Worm (Caenorhabditis elegans) whole organism, early embryonic: ENCODE results near the gene acl-6.

ENCODE experiments used
- ama-1 ChIP-seq: fragments of 150-350 bp; optimal IDR thresholded peaks from 2 replicates; lab custom pipeline; 2014
- flt-1 ChIP-seq: fragments of 200-800 bp; sonication (Bioruptor generic); IDR thresholded peaks from 2 replicates; pipeline ENCODE4 v1.3.6; 2022; ENCODE audit warnings: missing genetic modification characterization, missing compliant biosample characterization
- hmbx-1 ChIP-seq: sonication (generic microtip); optimal IDR thresholded peaks from 2 replicates; lab custom pipeline; 2016; ENCODE audit warnings: mild to moderate bottlenecking, missing genetic modification characterization, missing compliant biosample characterization
- tbx-11 ChIP-seq: fragments of 200-800 bp; sonication (Bioruptor generic); IDR thresholded peaks from 2 replicates; pipeline ENCODE4 v1.3.6; 2022; ENCODE audit warnings: missing genetic modification characterization, missing compliant biosample characterization

DNA sequence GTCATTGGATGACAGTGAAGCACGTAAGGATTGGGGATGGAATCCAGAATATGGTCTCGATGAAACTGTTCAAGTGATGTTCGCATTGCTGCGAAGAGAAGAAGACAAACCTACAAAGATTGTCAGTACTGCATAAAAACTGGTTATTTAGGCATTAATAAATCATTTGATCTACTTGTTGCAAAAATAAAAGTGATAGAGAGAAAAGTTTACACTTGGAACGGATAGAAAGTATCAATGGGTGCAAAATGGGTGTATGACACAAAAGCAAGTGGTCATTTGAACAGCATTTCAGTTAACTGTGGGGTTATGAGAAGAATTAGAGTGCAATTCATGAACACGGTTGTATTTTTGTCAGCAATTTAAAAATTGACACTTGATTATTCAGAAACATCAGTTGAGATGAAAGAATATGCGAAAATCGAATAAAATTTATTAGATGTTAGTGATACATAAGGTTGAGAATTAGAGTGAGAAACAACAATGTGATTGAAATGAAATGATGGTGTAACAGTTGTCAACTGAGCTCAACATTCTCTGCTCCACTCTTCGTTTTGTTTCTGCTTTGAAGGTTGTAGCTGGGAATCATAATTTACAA lies 20.3 kb upstream of the acl-6 start, which contains the start of gene F08F3.10:
- TF ChIP-seq ama-1 (lab: Kevin White, UChicago) (no peak), hmbx-1 (tag; lab: Kevin White, UChicago) (no peak), flt-1 (GFP tag; lab: Robert Waterston, UW) (no peak), tbx-11 (GFP tag; lab: Robert Waterston, UW) (no peak)
